Worm (Caenorhabditis elegans) whole organism, L1 larva: ENCODE measurements around the gene Y57G11C.22.

Experiments
- Y116A8C.19 ChIP-seq: sonication (generic microtip); optimal IDR thresholded peaks from 2 replicates; lab custom pipeline; 2016; ENCODE audit warnings: missing compliant biosample characterization, missing genetic modification characterization, borderline replicate concordance
- alr-1 ChIP-seq: fragments of 200-800 bp; sonication (Bioruptor generic); optimal IDR thresholded peaks from 2 replicates; lab custom pipeline; 2018; ENCODE audit warnings: borderline replicate concordance, mild to moderate bottlenecking, missing genetic modification characterization, missing compliant biosample characterization
- aly-2 ChIP-seq: fragments of 150-350 bp; optimal IDR thresholded peaks from 2 replicates; lab custom pipeline; 2014; ENCODE audit warnings: missing biosample characterization, missing genetic modification characterization
- efl-3 ChIP-seq: fragments of 200-800 bp; sonication (Bioruptor generic); optimal IDR thresholded peaks from 2 replicates; lab custom pipeline; 2018; ENCODE audit warnings: mild to moderate bottlenecking, missing genetic modification characterization, missing compliant biosample characterization
- elt-3 ChIP-seq, 6 experiments: fragments of 150-350 bp in 1 of 6; sonication (generic microtip); optimal IDR thresholded peaks; 2 replicates each; lab custom pipeline; 2017 to 2018; ENCODE audit warnings: missing biosample characterization in 6 of 6, missing genetic modification characterization in 6 of 6, inconsistent platforms in 1 of 6
- fkh-4 ChIP-seq: sonication (generic microtip); optimal IDR thresholded peaks from 2 replicates; lab custom pipeline; 2016; ENCODE audit warnings: missing compliant biosample characterization, missing genetic modification characterization, borderline replicate concordance
- nhr-19 ChIP-seq: fragments of 200-800 bp; sonication (Bioruptor generic); conservative IDR thresholded peaks from 2 replicates; pipeline ENCODE4 v1.3.6; 2022; ENCODE audit warnings: missing genetic modification characterization, missing compliant biosample characterization
- nhr-28 ChIP-seq: fragments of 150-350 bp; optimal IDR thresholded peaks from 2 replicates; lab custom pipeline; 2014; ENCODE audit warnings: missing biosample characterization, missing genetic modification characterization
- nhr-47 ChIP-seq: sonication (generic microtip); optimal IDR thresholded peaks from 2 replicates; lab custom pipeline; 2016; ENCODE audit warnings: mild to moderate bottlenecking, missing genetic modification characterization, moderate library complexity, missing compliant biosample characterization
- nhr-90 ChIP-seq: sonication (generic microtip); optimal IDR thresholded peaks from 2 replicates; lab custom pipeline; 2016; ENCODE audit warnings: mild to moderate bottlenecking, missing genetic modification characterization, missing compliant biosample characterization; ENCODE audit not compliant: poor library complexity
- pag-3 ChIP-seq: sonication (generic microtip); optimal IDR thresholded peaks from 2 replicates; lab custom pipeline; 2017; ENCODE audit warnings: missing genetic modification characterization, mild to moderate bottlenecking, missing compliant biosample characterization, antibody characterized with exemption, borderline replicate concordance; ENCODE audit not compliant: insufficient read depth
- skn-1 ChIP-seq: fragments of 150-350 bp; optimal IDR thresholded peaks from 2 replicates; lab custom pipeline; 2014; ENCODE audit warnings: missing biosample characterization, missing genetic modification characterization
- snpc-4 ChIP-seq: fragments of 150-350 bp; optimal IDR thresholded peaks from 2 replicates; lab custom pipeline; 2014; ENCODE audit warnings: missing biosample characterization, missing genetic modification characterization
- unc-62 ChIP-seq: fragments of 150-350 bp; optimal IDR thresholded peaks from 2 replicates; lab custom pipeline; 2014; ENCODE audit warnings: missing biosample characterization, missing genetic modification reagents, missing genetic modification characterization

DNA sequence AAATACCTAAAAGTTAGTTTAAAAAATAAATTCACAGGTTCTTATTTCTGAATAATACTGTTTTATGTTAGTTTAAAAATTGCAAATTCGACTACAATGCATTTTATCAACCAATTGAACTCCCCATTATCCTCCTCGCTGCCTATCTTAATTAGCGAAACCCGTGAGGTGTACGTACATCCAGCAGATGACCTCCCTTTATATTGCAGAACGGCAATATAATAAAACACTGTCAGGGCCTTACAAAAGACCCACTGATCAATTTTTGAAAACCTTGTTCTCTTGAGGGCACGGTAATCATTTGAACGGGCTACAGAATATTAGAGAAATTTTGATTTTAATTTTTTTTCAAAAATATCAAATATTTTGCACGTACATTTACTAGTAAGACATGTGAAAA lies 27.5 kb downstream of the Y57G11C.22 start:
- TF ChIP-seq pag-3 (no peak), efl-3 (no peak), aly-2 (tag; lab: Kevin White, UChicago) (no peak), skn-1 (no peak), nhr-47 (no peak), fkh-4 (tag; lab: Kevin White, UChicago) (no peak), elt-3 (tag; optimal IDR thresholded peaks at IDR 0.05; lab: Kevin White, UChicago) (no peak), Y116A8C.19 (tag; lab: Kevin White, UChicago) (no peak), nhr-28 (tag; lab: Kevin White, UChicago) (no peak), nhr-19 (GFP tag; lab: Robert Waterston, UW) (no peak), alr-1 (no peak), unc-62 (GFP tag; lab: Kevin White, UChicago) (no peak), snpc-4 (tag; lab: Kevin White, UChicago) (no peak), nhr-90 (tag; lab: Kevin White, UChicago) (no peak)
